Fruit fly (Drosophila melanogaster) whole organism, wandering third instar larva: ENCODE measurements around the gene DIP-kappa.

Experiments
- Dfd ChIP-seq: fragments of >200 bp; optimal IDR thresholded peaks from 2 replicates; lab custom pipeline; 2017; ENCODE audit warnings: missing biosample characterization, missing genetic modification characterization
- Hnf4 ChIP-seq: fragments of 200-800 bp; sonication (Bioruptor generic); optimal IDR thresholded peaks from 2 replicates; lab custom pipeline; 2016; ENCODE audit warnings: missing biosample characterization, mild to moderate bottlenecking, missing genetic modification characterization
- Mio ChIP-seq: sonication (Bioruptor generic); optimal IDR thresholded peaks from 2 replicates; lab custom pipeline; 2016; ENCODE audit warnings: missing biosample characterization, missing genetic modification characterization
- Myc ChIP-seq: fragments of >200 bp; optimal IDR thresholded peaks from 2 replicates; lab custom pipeline; 2017
- lola ChIP-seq: fragments of >200 bp; optimal IDR thresholded peaks from 2 replicates; lab custom pipeline; 2017; ENCODE audit warnings: missing biosample characterization, missing genetic modification characterization
- psq ChIP-seq: fragments of 200-800 bp; sonication (Bioruptor generic); optimal IDR thresholded peaks from 3 replicates; lab custom pipeline; 2017; ENCODE audit warnings: missing biosample characterization, mild to moderate bottlenecking, missing genetic modification characterization, moderate library complexity
- sage ChIP-seq: fragments of 200-800 bp; sonication (Bioruptor generic); optimal IDR thresholded peaks from 2 replicates; lab custom pipeline; 2016; ENCODE audit warnings: missing biosample characterization, mild to moderate bottlenecking, missing genetic modification characterization

The DIP-kappa gene

DNA sequence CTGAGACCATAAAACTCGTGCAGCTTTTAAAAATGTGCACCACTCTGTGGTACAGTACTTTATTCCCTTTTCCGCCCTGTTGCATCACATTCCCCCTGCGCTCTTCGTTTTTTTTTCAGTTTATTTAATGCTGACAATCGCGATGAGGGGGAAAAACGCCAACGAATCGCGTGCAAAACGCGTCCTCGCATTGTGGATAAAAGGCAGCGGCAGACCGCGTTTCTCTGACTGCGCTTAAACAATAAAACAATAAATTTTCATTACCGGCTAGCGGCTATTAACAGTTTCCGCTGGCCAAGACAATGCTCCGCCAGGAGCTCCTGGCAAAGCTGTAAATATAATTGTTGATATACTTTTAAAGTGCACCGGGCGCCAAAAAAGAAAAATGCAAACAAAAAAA lies 87.2 kb downstream of the DIP-kappa start:
- TF ChIP-seq Hnf4 (GFP tag; lab: Kevin White, UChicago) (no peak), Myc (no peak), Mio (GFP tag; lab: Kevin White, UChicago) (no peak), sage (GFP tag; lab: Kevin White, UChicago) (no peak), lola (GFP tag; lab: Kevin White, UChicago) (no peak), Dfd (no peak), psq (GFP tag; lab: Kevin White, UChicago) (no peak)
